Worm (Caenorhabditis elegans): ENCODE data around the gene clec-36.

DNA sequence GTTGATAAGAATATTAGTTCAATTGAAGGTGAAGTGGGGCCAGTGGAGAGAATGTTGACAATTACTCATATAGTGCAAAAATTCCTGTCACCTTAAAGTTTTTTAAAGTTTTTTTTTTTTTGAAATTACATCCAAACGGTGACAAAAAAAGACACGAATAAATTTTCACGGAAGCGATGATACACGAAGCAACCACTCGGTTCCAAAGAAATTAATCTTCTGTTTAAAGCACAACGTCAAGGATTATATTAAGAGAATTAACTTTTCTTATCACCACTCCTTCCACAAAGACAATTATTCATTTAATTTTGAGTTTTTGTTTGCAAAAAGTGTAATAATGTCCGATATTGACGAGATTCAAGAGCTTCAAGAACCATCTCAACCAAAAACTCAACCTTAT, 17.0 kb upstream of the clec-36 start, which contains the start of gene clec-28:
- TF ChIP-seq fos-1 (tag; optimal IDR thresholded peaks at IDR 0.05), result no peak
- no peak for TF ChIP-seq nhr-77 (tag; optimal IDR thresholded peaks at IDR 0.05)
- no peak for TF ChIP-seq ama-1 (optimal IDR thresholded peaks at IDR 0.05)
- TF ChIP-seq ceh-16 (tag; optimal IDR thresholded peaks at IDR 0.05), result no peak
- TF ChIP-seq nhr-23 (tag; optimal IDR thresholded peaks at IDR 0.05), result no peak
- no peak for TF ChIP-seq gmeb-1 (tag; optimal IDR thresholded peaks at IDR 0.05)
